Worm (Caenorhabditis elegans) whole organism, midembryonic: ENCODE results near the gene nhr-126.

Experiments
- T22C8.4 ChIP-seq: fragments of 200-800 bp; sonication (Bioruptor generic); IDR thresholded peaks from 2 replicates; pipeline ENCODE4 v1.3.6; 2022; ENCODE audit warnings: missing genetic modification characterization, missing compliant biosample characterization
- cog-1 ChIP-seq: sonication (generic microtip); optimal IDR thresholded peaks from 2 replicates; lab custom pipeline; 2016; ENCODE audit warnings: missing genetic modification characterization, missing compliant biosample characterization
- flt-1 ChIP-seq: fragments of 200-800 bp; sonication (Bioruptor generic); IDR thresholded peaks from 2 replicates; pipeline ENCODE4 v1.3.6; 2022; ENCODE audit warnings: missing genetic modification characterization, missing compliant biosample characterization
- klf-2 ChIP-seq: fragments of 200-800 bp; sonication (Bioruptor generic); conservative IDR thresholded peaks from 2 replicates; pipeline ENCODE4 v1.3.6; 2022; ENCODE audit warnings: missing genetic modification reagents, missing genetic modification characterization, missing compliant biosample characterization
- med-1 ChIP-seq: sonication (generic microtip); optimal IDR thresholded peaks from 2 replicates; lab custom pipeline; 2017; ENCODE audit warnings: missing genetic modification characterization, mild to moderate bottlenecking, missing compliant biosample characterization, antibody characterized with exemption, missing genetic modification reagents; ENCODE audit not compliant: insufficient read depth
- ref-1 ChIP-seq: fragments of 200-800 bp; sonication (Bioruptor generic); conservative IDR thresholded peaks from 2 replicates; pipeline ENCODE4 v1.3.6; 2022; ENCODE audit warnings: missing genetic modification reagents, missing genetic modification characterization, missing compliant biosample characterization
- tab-1 ChIP-seq: fragments of 200-800 bp; sonication (Bioruptor generic); IDR thresholded peaks from 2 replicates; pipeline ENCODE4 v1.3.6; 2022; ENCODE audit warnings: missing genetic modification characterization, missing compliant biosample characterization
- ztf-23 ChIP-seq: fragments of 200-800 bp; sonication (Bioruptor generic); IDR thresholded peaks from 2 replicates; pipeline ENCODE4 v1.3.6; 2022; ENCODE audit warnings: missing genetic modification reagents, missing genetic modification characterization, missing compliant biosample characterization
- ztf-29 ChIP-seq: fragments of 200-800 bp; sonication (Bioruptor generic); IDR thresholded peaks from 2 replicates; pipeline ENCODE4 v1.3.6; 2022; ENCODE audit warnings: missing genetic modification reagents, missing genetic modification characterization, missing compliant biosample characterization

Gene nhr-126

ce11 chrV:2200402-2200801 lies 28.5 kb upstream of the nhr-126 start:
- TF ChIP-seq cog-1 (tag; lab: Kevin White, UChicago) (no peak), ztf-23 (GFP tag; lab: Robert Waterston, UW) (no peak), T22C8.4 (GFP tag; lab: Robert Waterston, UW) (no peak), tab-1 (GFP tag; lab: Robert Waterston, UW) (no peak), med-1 (GFP tag; lab: Kevin White, UChicago) (no peak), ztf-29 (GFP tag; lab: Robert Waterston, UW) (no peak), flt-1 (GFP tag; lab: Robert Waterston, UW) (no peak), ref-1 (no peak), klf-2 (GFP tag; lab: Robert Waterston, UW) (no peak)

- TF ChIP-seq med-1 (GFP tag; lab: Kevin White, UChicago) (no peak), klf-2 (GFP tag; lab: Robert Waterston, UW) (no peak), tab-1 (GFP tag; lab: Robert Waterston, UW) (no peak), ztf-23 (GFP tag; lab: Robert Waterston, UW) (no peak), T22C8.4 (GFP tag; lab: Robert Waterston, UW) (no peak)
Observed at ce11 chrV:2201240-2201639, 27.6 kb upstream of the nhr-126 start, which contains the start of gene cyp-32B1. TSS of gene cyp-32B1 (minus strand) at chrV:2201415.

- TF ChIP-seq T22C8.4 (GFP tag; lab: Robert Waterston, UW) (no peak), klf-2 (GFP tag; lab: Robert Waterston, UW) (no peak), ztf-29 (GFP tag; lab: Robert Waterston, UW) (no peak), med-1 (GFP tag; lab: Kevin White, UChicago) (no peak), ref-1 (no peak), tab-1 (GFP tag; lab: Robert Waterston, UW) (no peak), flt-1 (GFP tag; lab: Robert Waterston, UW) (no peak), cog-1 (tag; lab: Kevin White, UChicago) (no peak)
Observed at ce11 chrV:2204080-2204479, 24.8 kb upstream of the nhr-126 start, which contains the start of gene cyp-33C12. TSS of gene cyp-33C12 (minus strand) at chrV:2204400.

- TF ChIP-seq flt-1 (GFP tag; lab: Robert Waterston, UW) (no peak), med-1 (GFP tag; lab: Kevin White, UChicago) (no peak), ref-1 (no peak), ztf-23 (GFP tag; lab: Robert Waterston, UW) (no peak), T22C8.4 (GFP tag; lab: Robert Waterston, UW) (no peak)
Observed at ce11 chrV:2206181-2206580, 22.7 kb upstream of the nhr-126 start, which contains the start of gene srt-40. TSS of gene srt-40 (minus strand) at chrV:2206281.

ce11 chrV:2206801-2207200 lies 22.1 kb upstream of the nhr-126 start, which contains the start of gene svh-11:
TSS of gene svh-11 (plus strand) at chrV:2207101.
- no peak for TF ChIP-seq klf-2 (GFP tag; lab: Robert Waterston, UW)
- no peak for TF ChIP-seq ztf-29 (GFP tag; lab: Robert Waterston, UW)
- no peak for TF ChIP-seq tab-1 (GFP tag; lab: Robert Waterston, UW)
- TF ChIP-seq ref-1: no peak
- no peak for TF ChIP-seq flt-1 (GFP tag; lab: Robert Waterston, UW)
- no peak for TF ChIP-seq ztf-23 (GFP tag; lab: Robert Waterston, UW)
- no peak for TF ChIP-seq cog-1 (tag; lab: Kevin White, UChicago)
- TF ChIP-seq T22C8.4 (GFP tag; lab: Robert Waterston, UW): no peak
- TF ChIP-seq med-1 (GFP tag; lab: Kevin White, UChicago): no peak

- no peak for TF ChIP-seq ztf-29 (GFP tag; lab: Robert Waterston, UW)
- no peak for TF ChIP-seq ztf-23 (GFP tag; lab: Robert Waterston, UW)
- no peak for TF ChIP-seq tab-1 (GFP tag; lab: Robert Waterston, UW)
- no peak for TF ChIP-seq med-1 (GFP tag; lab: Kevin White, UChicago)
Observed at ce11 chrV:2207527-2207926, 21.4 kb upstream of the nhr-126 start.

- no peak for TF ChIP-seq ref-1
- no peak for TF ChIP-seq flt-1 (GFP tag; lab: Robert Waterston, UW)
- TF ChIP-seq med-1 (GFP tag; lab: Kevin White, UChicago): no peak
Observed at ce11 chrV:2211936-2212335, 16.9 kb upstream of the nhr-126 start, which contains the start of gene nhr-133. TSS of gene nhr-133 (minus strand) at chrV:2212118.

ce11 chrV:2214428-2215038 lies 14.3 kb upstream of the nhr-126 start, which contains the start of gene nhr-184:
TSS of gene nhr-184 (minus strand) at chrV:2214478.
- TF ChIP-seq klf-2 (GFP tag; lab: Robert Waterston, UW): no peak
- TF ChIP-seq med-1 (GFP tag; lab: Kevin White, UChicago): no peak
- TF ChIP-seq ztf-23 (GFP tag; lab: Robert Waterston, UW): no peak

- TF ChIP-seq cog-1 (tag; lab: Kevin White, UChicago) (no peak), klf-2 (GFP tag; lab: Robert Waterston, UW) (no peak), ztf-29 (GFP tag; lab: Robert Waterston, UW) (no peak), flt-1 (GFP tag; lab: Robert Waterston, UW) (no peak), ref-1 (no peak)
Observed at ce11 chrV:2215352-2215751, 13.5 kb upstream of the nhr-126 start, which contains the start of gene nstp-8. TSS of gene nstp-8 (plus strand) at chrV:2215652.

ce11 chrV:2216927-2217326 lies 12.0 kb upstream of the nhr-126 start:
- TF ChIP-seq T22C8.4 (GFP tag; lab: Robert Waterston, UW) (no peak), ref-1 (no peak), klf-2 (GFP tag; lab: Robert Waterston, UW) (no peak), med-1 (GFP tag; lab: Kevin White, UChicago) (no peak), cog-1 (tag; lab: Kevin White, UChicago) (no peak), ztf-23 (GFP tag; lab: Robert Waterston, UW) (no peak), flt-1 (GFP tag; lab: Robert Waterston, UW) (no peak), ztf-29 (GFP tag; lab: Robert Waterston, UW) (no peak), tab-1 (GFP tag; lab: Robert Waterston, UW) (no peak)
